Worm (Caenorhabditis elegans) whole organism, L3 larva: ENCODE data around the gene pigs-1.

Experiments
- R02D3.7 ChIP-seq: fragments of 150-350 bp; optimal IDR thresholded peaks from 2 replicates; lab custom pipeline; 2014; ENCODE audit warnings: missing biosample characterization, missing genetic modification characterization
- elt-3 ChIP-seq, 3 experiments: fragments of 150-350 bp in 1 of 3; sonication (generic microtip) in 2 of 3; optimal IDR thresholded peaks; 2 replicates in 2 of 3; 4 replicates in 1 of 3; lab custom pipeline; 2014 to 2017; ENCODE audit warnings: missing biosample characterization in 3 of 3, missing genetic modification characterization in 3 of 3
- unc-62 ChIP-seq: fragments of 150-350 bp; sonication (generic microtip); optimal IDR thresholded peaks from 4 replicates; lab custom pipeline; 2014; ENCODE audit warnings: missing biosample characterization, missing genetic modification reagents, missing genetic modification characterization

- TF ChIP-seq elt-3 (tag; optimal IDR thresholded peaks at IDR 0.05; lab: Kevin White, UChicago) (no peak), R02D3.7 (no peak), unc-62 (no peak)
These were observed 2.0 kb downstream of the pigs-1 start, which contains the start of gene T14G10.8 for ce11 chrIV:10146885-10147284.
